Worm (Caenorhabditis elegans) whole organism, L4 larva: ENCODE measurements around the gene exos-4.2.

Experiments used
- dpl-1 ChIP-seq: fragments of 150-350 bp; optimal IDR thresholded peaks from 2 replicates; lab custom pipeline; 2014; ENCODE audit warnings: missing biosample characterization, missing genetic modification reagents, missing genetic modification characterization
- lsy-2 ChIP-seq, 2 experiments: fragments of 150-350 bp in 1 of 2; sonication (generic microtip) in 1 of 2; optimal IDR thresholded peaks; 2 replicates each; lab custom pipeline; 2014 to 2017; ENCODE audit warnings: missing biosample characterization in 2 of 2, missing genetic modification characterization in 2 of 2

DNA sequence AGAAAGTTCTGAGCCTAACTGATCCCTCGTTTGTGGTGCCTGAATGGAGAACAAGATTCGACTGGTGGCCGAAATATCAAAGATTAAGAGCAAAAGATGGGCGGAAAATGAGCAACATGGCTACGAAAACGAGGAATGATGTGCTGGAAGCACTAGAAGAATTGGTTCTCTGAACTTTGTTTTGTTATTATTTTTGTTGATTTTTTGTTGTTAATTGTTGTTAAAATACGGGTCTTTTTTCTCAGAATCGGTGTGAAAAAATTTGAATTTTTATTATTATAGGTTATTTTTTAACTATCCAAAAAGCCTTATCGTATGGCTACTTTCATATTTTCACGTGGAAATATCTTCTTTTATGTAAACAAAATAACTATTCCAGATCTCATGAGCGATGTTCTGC, 3.7 kb upstream of the exos-4.2 start, which contains the start of gene K02F3.12:
- TF ChIP-seq dpl-1 (GFP tag; lab: Kevin White, UChicago) (no peak), lsy-2 (tag; optimal IDR thresholded peaks at IDR 0.05; lab: Kevin White, UChicago) (no peak)
